Worm (Caenorhabditis elegans): Measurements from ENCODE around the gene hsp-12.6.

Gene hsp-12.6

DNA sequence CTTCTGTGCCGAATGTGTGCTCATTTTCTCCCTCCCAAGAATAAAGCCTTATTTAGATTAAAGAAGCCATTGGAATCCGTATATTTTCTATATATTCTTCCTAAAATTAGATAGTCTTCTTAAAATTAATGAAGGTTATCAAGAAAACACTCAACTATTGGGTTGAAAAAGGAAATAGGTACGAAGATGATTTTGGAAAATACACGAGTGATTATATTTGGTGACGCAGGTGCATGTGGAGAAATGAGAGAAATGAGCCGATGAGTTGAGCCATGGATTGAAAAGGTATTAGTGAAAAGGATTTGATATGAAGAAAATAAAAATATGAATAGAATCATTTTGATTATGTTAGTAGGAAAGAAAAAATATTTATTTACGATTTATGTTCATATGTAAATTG, 33.9 kb upstream of the hsp-12.6 start, which contains the start of gene cng-3:
cng-3 (minus strand) TSS at position 102 of the 400 bp plus-strand sequence.
- TF ChIP-seq sem-2 (GFP tag; optimal IDR thresholded peaks at IDR 0.05) (no peak), unc-39 (tag; optimal IDR thresholded peaks at IDR 0.05) (no peak), flh-1 (GFP tag; optimal IDR thresholded peaks at IDR 0.05) (no peak), elt-1 (tag; optimal IDR thresholded peaks at IDR 0.05; ENCODE audit: borderline replicate concordance, insufficient read depth) (no peak), hlh-1 (tag; optimal IDR thresholded peaks at IDR 0.05) (no peak), sptf-1 (tag; optimal IDR thresholded peaks at IDR 0.05) (no peak), nhr-28 (tag; optimal IDR thresholded peaks at IDR 0.05) (no peak), elt-3 (tag; optimal IDR thresholded peaks at IDR 0.05) (no peak), ceh-39 (tag; optimal IDR thresholded peaks at IDR 0.05) (no peak), nhr-237 (tag; optimal IDR thresholded peaks at IDR 0.05) (no peak), mls-2 (tag; optimal IDR thresholded peaks at IDR 0.05) (no peak), ham-2 (GFP tag; optimal IDR thresholded peaks at IDR 0.05) (no peak), lin-13 (tag; optimal IDR thresholded peaks at IDR 0.05) (no peak), drap-1 (GFP tag; optimal IDR thresholded peaks at IDR 0.05) (no peak), ztf-11 (tag; optimal IDR thresholded peaks at IDR 0.05) (no peak), lsy-2 (tag; optimal IDR thresholded peaks at IDR 0.05) (no peak)

- peak; percentile 42 for TF ChIP-seq pha-4 (tag; optimal IDR thresholded peaks at IDR 0.05)
- TF ChIP-seq mab-5 (tag; optimal IDR thresholded peaks at IDR 0.05), result no peak
- TF ChIP-seq elt-3 (tag; optimal IDR thresholded peaks at IDR 0.05), result no peak
- peak; percentile 91 for TF ChIP-seq sem-2 (GFP tag; optimal IDR thresholded peaks at IDR 0.05)
- peak; percentile 58 for TF ChIP-seq nhr-12 (tag; optimal IDR thresholded peaks at IDR 0.05)
- peak; percentile 18 for TF ChIP-seq nhr-76 (tag; optimal IDR thresholded peaks at IDR 0.05)
- peak; percentile 95 for TF ChIP-seq M03D4.4 (tag; optimal IDR thresholded peaks at IDR 0.05)
- peak; percentile 65 for TF ChIP-seq nhr-28 (tag; optimal IDR thresholded peaks at IDR 0.05)
- TF ChIP-seq bed-3 (GFP tag; optimal IDR thresholded peaks at IDR 0.05), result peak; percentile 90
- TF ChIP-seq hlh-1 (tag; optimal IDR thresholded peaks at IDR 0.05), result no peak
- TF ChIP-seq ces-1 (GFP tag; optimal IDR thresholded peaks at IDR 0.05), result no peak
- TF ChIP-seq ceh-43 (GFP tag; optimal IDR thresholded peaks at IDR 0.05), result peak; percentile 89
- TF ChIP-seq blmp-1 (tag; optimal IDR thresholded peaks at IDR 0.05), result no peak
- peak; percentile 89 for TF ChIP-seq flh-1 (GFP tag; optimal IDR thresholded peaks at IDR 0.05)
- TF ChIP-seq sptf-1 (tag; optimal IDR thresholded peaks at IDR 0.05), result peak; percentile 98
- TF ChIP-seq cnd-1 (tag; optimal IDR thresholded peaks at IDR 0.05), result peak; percentile 96
- TF ChIP-seq zip-8 (tag; optimal IDR thresholded peaks at IDR 0.05), result no peak
- TF ChIP-seq tbx-8 (GFP tag; optimal IDR thresholded peaks at IDR 0.05), result peak; percentile 95
- TF ChIP-seq unc-62 (GFP tag; optimal IDR thresholded peaks at IDR 0.05), result peak; percentile 27
- peak; percentile 94 for TF ChIP-seq lin-32 (GFP tag; optimal IDR thresholded peaks at IDR 0.05)
- TF ChIP-seq lsy-2 (tag; optimal IDR thresholded peaks at IDR 0.05), result no peak
- no peak for TF ChIP-seq elt-1 (tag; optimal IDR thresholded peaks at IDR 0.05; ENCODE audit: borderline replicate concordance, insufficient read depth)
- TF ChIP-seq snpc-4 (tag; optimal IDR thresholded peaks at IDR 0.05), result no peak
- no peak for TF ChIP-seq unc-39 (tag; optimal IDR thresholded peaks at IDR 0.05)
- peak; percentile 91 for TF ChIP-seq ham-2 (GFP tag; optimal IDR thresholded peaks at IDR 0.05)
- peak; percentile 98 for TF ChIP-seq mls-2 (tag; optimal IDR thresholded peaks at IDR 0.05)
- no peak for TF ChIP-seq nhr-237 (tag; optimal IDR thresholded peaks at IDR 0.05)
- no peak for TF ChIP-seq mep-1 (tag; optimal IDR thresholded peaks at IDR 0.05)
- TF ChIP-seq lin-13 (tag; optimal IDR thresholded peaks at IDR 0.05), result peak; percentile 31
- TF ChIP-seq ceh-39 (tag; optimal IDR thresholded peaks at IDR 0.05), result no peak
- TF ChIP-seq drap-1 (GFP tag; optimal IDR thresholded peaks at IDR 0.05), result peak; percentile 96
- TF ChIP-seq ceh-83 (GFP tag; optimal IDR thresholded peaks at IDR 0.05), result peak; percentile 98
- peak; percentile 58 for TF ChIP-seq ztf-11 (tag; optimal IDR thresholded peaks at IDR 0.05)
- TF ChIP-seq nhr-2 (tag; optimal IDR thresholded peaks at IDR 0.05), result no peak
- peak; percentile 94 for TF ChIP-seq unc-120 (tag; optimal IDR thresholded peaks at IDR 0.05; ENCODE audit: poor library complexity, severe bottlenecking)
Measured at ce11 chrIV:9477135-9477928, 30.3 kb upstream of the hsp-12.6 start, which contains the start of gene wrt-3. TSS of gene wrt-3 (minus strand) at chrIV:9477456.

ce11 chrIV:9469293-9469692, 22.3 kb upstream of the hsp-12.6 start:
- TF ChIP-seq unc-120 (tag; optimal IDR thresholded peaks at IDR 0.05; ENCODE audit: poor library complexity, severe bottlenecking) (no peak), zip-8 (tag; optimal IDR thresholded peaks at IDR 0.05) (no peak), M03D4.4 (tag; optimal IDR thresholded peaks at IDR 0.05) (no peak), blmp-1 (tag; optimal IDR thresholded peaks at IDR 0.05) (no peak), lsy-2 (tag; optimal IDR thresholded peaks at IDR 0.05) (no peak), unc-39 (tag; optimal IDR thresholded peaks at IDR 0.05) (no peak), tbx-8 (GFP tag; optimal IDR thresholded peaks at IDR 0.05) (no peak), elt-3 (tag; optimal IDR thresholded peaks at IDR 0.05) (no peak), lin-32 (GFP tag; optimal IDR thresholded peaks at IDR 0.05) (no peak), pha-4 (tag; optimal IDR thresholded peaks at IDR 0.05) (no peak), snpc-4 (tag; optimal IDR thresholded peaks at IDR 0.05) (no peak), ceh-43 (GFP tag; optimal IDR thresholded peaks at IDR 0.05) (no peak), sptf-1 (tag; optimal IDR thresholded peaks at IDR 0.05) (no peak), mab-5 (tag; optimal IDR thresholded peaks at IDR 0.05) (no peak), unc-62 (GFP tag; optimal IDR thresholded peaks at IDR 0.05) (no peak), ceh-39 (tag; optimal IDR thresholded peaks at IDR 0.05) (no peak), drap-1 (GFP tag; optimal IDR thresholded peaks at IDR 0.05) (no peak), ztf-11 (tag; optimal IDR thresholded peaks at IDR 0.05) (no peak), nhr-2 (tag; optimal IDR thresholded peaks at IDR 0.05) (no peak)
